Fruit fly (Drosophila melanogaster): ENCODE measurements around the gene Tango1.

DNA sequence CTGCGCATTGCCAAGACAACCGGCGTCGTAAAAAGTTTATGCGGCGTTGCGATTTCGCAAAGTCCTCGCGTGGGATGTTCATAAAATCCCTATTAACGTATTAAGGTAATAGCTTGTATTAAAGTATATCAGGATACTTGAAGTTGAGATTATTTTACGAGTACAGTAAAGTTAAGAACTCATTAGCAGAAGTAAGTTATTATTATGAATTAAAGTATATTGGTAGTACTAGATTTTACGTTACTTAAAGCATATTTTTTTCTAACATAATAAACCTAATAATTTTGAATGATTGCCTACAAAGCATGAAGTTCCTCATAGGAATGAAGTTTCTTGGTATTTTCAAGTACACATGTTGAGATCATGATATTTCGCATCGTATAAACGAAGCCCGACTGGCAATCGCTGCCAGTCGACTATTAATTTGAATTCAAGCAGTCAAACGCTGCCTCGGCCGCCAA, 44.6 kb downstream of the Tango1 start:
- TF ChIP-seq CTCF (optimal IDR thresholded peaks at IDR 0.05) (no peak), CG8478 (optimal IDR thresholded peaks at IDR 0.05) (no peak)

Measured in S2 (cell line).